Fruit fly (Drosophila melanogaster): ENCODE data around the gene CASK.

dm6 chr3R:21744988-21745387 lies 77.5 kb downstream of the CASK start, which contains the start of gene CG31343:
- no peak for TF ChIP-seq ttk (optimal IDR thresholded peaks at IDR 0.05)
- no peak for TF ChIP-seq psq (optimal IDR thresholded peaks at IDR 0.05)
